Worm (Caenorhabditis elegans) whole organism, L4 larva: Measurements from ENCODE around the gene srh-139.

Source experiments
- T20F7.1 ChIP-seq: fragments of 200-800 bp; sonication (Bioruptor generic); optimal IDR thresholded peaks from 2 replicates; lab custom pipeline; 2018; ENCODE audit warnings: mild to moderate bottlenecking, missing genetic modification characterization, missing compliant biosample characterization
- Y48G9A.11 ChIP-seq: fragments of 200-800 bp; sonication (Bioruptor generic); IDR thresholded peaks from 2 replicates; pipeline ENCODE4 v1.3.6; 2022; ENCODE audit warnings: missing genetic modification reagents, missing genetic modification characterization, missing compliant biosample characterization
- Y5F2A.4 ChIP-seq: fragments of 200-800 bp; sonication (Bioruptor generic); optimal IDR thresholded peaks from 2 replicates; lab custom pipeline; 2018; ENCODE audit warnings: mild to moderate bottlenecking, missing genetic modification characterization, missing compliant biosample characterization
- aha-1 ChIP-seq: fragments of 150-350 bp; peaks from one replicate; lab custom pipeline; 2014; ENCODE audit warnings: missing biosample characterization, missing genetic modification characterization
- aly-2 ChIP-seq: sonication (generic microtip); optimal IDR thresholded peaks from 2 replicates; lab custom pipeline; 2018; ENCODE audit warnings: missing biosample characterization, missing genetic modification characterization
- ama-1 ChIP-seq: fragments of 150-350 bp; optimal IDR thresholded peaks from 2 replicates; lab custom pipeline; 2014; ENCODE audit warnings: inconsistent platforms, mixed read lengths
- ceh-20 ChIP-seq: fragments of 200-800 bp; sonication (Bioruptor generic); IDR thresholded peaks from 2 replicates; pipeline ENCODE4 v1.3.6; 2022; ENCODE audit warnings: missing genetic modification reagents, missing genetic modification characterization, missing compliant biosample characterization
- ceh-32 ChIP-seq: sonication (generic microtip); optimal IDR thresholded peaks from 2 replicates; lab custom pipeline; 2016; ENCODE audit warnings: mild to moderate bottlenecking, missing genetic modification characterization, missing compliant biosample characterization; ENCODE audit not compliant: poor library complexity
- ctbp-1 ChIP-seq: fragments of 200-800 bp; sonication (Bioruptor generic); IDR thresholded peaks from 2 replicates; pipeline ENCODE4 v1.3.6; 2022; ENCODE audit warnings: missing genetic modification reagents, missing genetic modification characterization, missing compliant biosample characterization
- daf-19 ChIP-seq: fragments of 200-800 bp; sonication (Bioruptor generic); conservative IDR thresholded peaks from 2 replicates; pipeline ENCODE4 v1.3.6; 2022; ENCODE audit warnings: missing genetic modification characterization, missing compliant biosample characterization
- dmd-6 ChIP-seq: fragments of 200-800 bp; sonication (Bioruptor generic); IDR thresholded peaks from 2 replicates; pipeline ENCODE4 v1.3.6; 2022; ENCODE audit warnings: missing genetic modification reagents, missing genetic modification characterization, missing compliant biosample characterization
- dve-1 ChIP-seq: sonication (generic microtip); optimal IDR thresholded peaks from 2 replicates; lab custom pipeline; 2017; ENCODE audit warnings: antibody characterized with exemption, mild to moderate bottlenecking, missing genetic modification characterization, missing compliant biosample characterization; ENCODE audit not compliant: insufficient read depth
- egl-43 ChIP-seq: fragments of 200-800 bp; sonication (Bioruptor generic); IDR thresholded peaks from 2 replicates; pipeline ENCODE4 v1.3.6; 2022; ENCODE audit warnings: missing genetic modification reagents, missing genetic modification characterization, missing compliant biosample characterization
- fos-1 ChIP-seq: fragments of 150-350 bp; optimal IDR thresholded peaks from 2 replicates; lab custom pipeline; 2014; ENCODE audit warnings: missing biosample characterization, missing genetic modification characterization
- lim-7 ChIP-seq: fragments of 200-800 bp; sonication (Bioruptor generic); IDR thresholded peaks from 2 replicates; pipeline ENCODE4 v1.3.6; 2022; ENCODE audit warnings: missing genetic modification characterization, missing compliant biosample characterization
- lin-1 ChIP-seq: fragments of 200-800 bp; sonication (Bioruptor generic); IDR thresholded peaks from 2 replicates; pipeline ENCODE4 v1.3.6; 2022; ENCODE audit warnings: missing genetic modification reagents, missing genetic modification characterization, missing compliant biosample characterization
- lin-39 ChIP-seq: fragments of 150-350 bp; optimal IDR thresholded peaks from 2 replicates; lab custom pipeline; 2014; ENCODE audit warnings: missing biosample characterization, missing genetic modification reagents, missing genetic modification characterization
- mep-1 ChIP-seq: fragments of 150-350 bp; sonication (generic microtip); optimal IDR thresholded peaks from 3 replicates; lab custom pipeline; 2014; ENCODE audit warnings: missing biosample characterization, missing genetic modification characterization
- mes-2 ChIP-seq: sonication (generic microtip); optimal IDR thresholded peaks from 2 replicates; lab custom pipeline; 2016; ENCODE audit warnings: missing genotype, mild to moderate bottlenecking, missing genetic modification characterization, missing compliant biosample characterization; ENCODE audit not compliant: poor library complexity, severe bottlenecking
- nhr-10 ChIP-seq: fragments of 150-350 bp; optimal IDR thresholded peaks from 2 replicates; lab custom pipeline; 2014; ENCODE audit warnings: missing biosample characterization, missing genetic modification characterization
- nhr-11 ChIP-seq: fragments of 150-350 bp; optimal IDR thresholded peaks from 2 replicates; lab custom pipeline; 2014; ENCODE audit warnings: missing biosample characterization, missing genetic modification characterization
- nhr-237 ChIP-seq: sonication (generic microtip); optimal IDR thresholded peaks from 2 replicates; lab custom pipeline; 2017; ENCODE audit warnings: missing biosample characterization, missing genetic modification characterization
- nhr-42 ChIP-seq: fragments of 200-800 bp; sonication (Bioruptor generic); IDR thresholded peaks from 2 replicates; pipeline ENCODE4 v1.3.6; 2022; ENCODE audit warnings: missing genetic modification characterization, missing compliant biosample characterization
- nhr-6 ChIP-seq: fragments of 150-350 bp; optimal IDR thresholded peaks from 2 replicates; lab custom pipeline; 2014; ENCODE audit warnings: missing biosample characterization, missing genetic modification characterization
- nhr-77 ChIP-seq: fragments of 150-350 bp; optimal IDR thresholded peaks from 2 replicates; lab custom pipeline; 2014; ENCODE audit warnings: missing biosample characterization, missing genetic modification characterization
- php-3 ChIP-seq: fragments of 200-800 bp; sonication (Bioruptor generic); IDR thresholded peaks from 2 replicates; pipeline ENCODE4 v1.3.6; 2022; ENCODE audit warnings: missing genetic modification reagents, missing genetic modification characterization, missing compliant biosample characterization
- sdz-12 ChIP-seq: fragments of 200-800 bp; sonication (Bioruptor generic); optimal IDR thresholded peaks from 2 replicates; lab custom pipeline; 2018; ENCODE audit warnings: mild to moderate bottlenecking, missing genetic modification characterization, missing compliant biosample characterization
- set-16 ChIP-seq: fragments of 200-800 bp; sonication (Bioruptor generic); IDR thresholded peaks from 2 replicates; pipeline ENCODE4 v1.3.6; 2022; ENCODE audit warnings: missing genetic modification reagents, missing genetic modification characterization, missing compliant biosample characterization
- skn-1 ChIP-seq: fragments of 150-350 bp; optimal IDR thresholded peaks from 2 replicates; lab custom pipeline; 2014; ENCODE audit warnings: missing biosample characterization, missing genetic modification characterization
- spr-1 ChIP-seq: sonication (generic microtip); optimal IDR thresholded peaks from 2 replicates; lab custom pipeline; 2016; ENCODE audit warnings: mild to moderate bottlenecking, missing genetic modification characterization, missing compliant biosample characterization
- unc-130 ChIP-seq: sonication (generic microtip); optimal IDR thresholded peaks from 2 replicates; lab custom pipeline; 2016; ENCODE audit warnings: missing genetic modification reagents, missing genetic modification characterization, missing compliant biosample characterization
- unc-62 ChIP-seq, 3 experiments: fragments of 150-350 bp in 1 of 3; sonication (generic microtip); optimal IDR thresholded peaks in 2 of 3; peaks in 1 of 3; 1 replicate in 1 of 3; 2 replicates in 2 of 3; lab custom pipeline; 2014 to 2017; ENCODE audit warnings: missing biosample characterization in 3 of 3, missing genetic modification characterization in 3 of 3, missing genetic modification reagents in 3 of 3, missing genotype in 1 of 3
- vab-7 ChIP-seq: fragments of 200-800 bp; sonication (Bioruptor generic); IDR thresholded peaks from 2 replicates; pipeline ENCODE4 v1.3.6; 2022; ENCODE audit warnings: missing genetic modification reagents, missing genetic modification characterization, missing compliant biosample characterization
- zag-1 ChIP-seq: fragments of 150-350 bp; optimal IDR thresholded peaks from 2 replicates; lab custom pipeline; 2014; ENCODE audit warnings: missing biosample characterization, missing genetic modification characterization
- zip-2 ChIP-seq: fragments of 150-350 bp; optimal IDR thresholded peaks from 2 replicates; lab custom pipeline; 2014; ENCODE audit warnings: missing biosample characterization, missing genetic modification characterization

The srh-139 gene

ce11 chrV:16467840-16468239 lies 15.9 kb upstream of the srh-139 start, which contains the start of gene sru-44:
Gene sru-44 (minus strand): TSS chrV:16467940.
- no peak for TF ChIP-seq zip-2 (tag; lab: Kevin White, UChicago)
- TF ChIP-seq unc-62 (GFP tag; optimal IDR thresholded peaks at IDR 0.05 in 1 of 2; lab: Kevin White, UChicago): peak in 1 of 2 experiments; percentile 28
- no peak for TF ChIP-seq unc-62 (tag; optimal IDR thresholded peaks at IDR 0.05; lab: Kevin White, UChicago)
- no peak for TF ChIP-seq zag-1

ce11 chrV:16470916-16471315 lies 12.9 kb upstream of the srh-139 start, which contains the start of gene srh-138:
Gene srh-138 (minus strand): TSS chrV:16471016.
- TF ChIP-seq egl-43 (GFP tag; lab: Robert Waterston, UW) (no peak), mep-1 (tag; lab: Kevin White, UChicago) (no peak), T20F7.1 (GFP tag; lab: Kevin White, UChicago) (no peak), nhr-6 (tag; lab: Kevin White, UChicago) (no peak), aly-2 (tag; lab: Kevin White, UChicago) (no peak), lin-1 (GFP tag; lab: Robert Waterston, UW) (no peak), unc-130 (GFP tag; lab: Kevin White, UChicago) (no peak), daf-19 (GFP tag; lab: Robert Waterston, UW) (no peak), fos-1 (tag; lab: Kevin White, UChicago) (no peak), ceh-20 (GFP tag; lab: Robert Waterston, UW) (no peak), Y48G9A.11 (no peak)

DNA sequence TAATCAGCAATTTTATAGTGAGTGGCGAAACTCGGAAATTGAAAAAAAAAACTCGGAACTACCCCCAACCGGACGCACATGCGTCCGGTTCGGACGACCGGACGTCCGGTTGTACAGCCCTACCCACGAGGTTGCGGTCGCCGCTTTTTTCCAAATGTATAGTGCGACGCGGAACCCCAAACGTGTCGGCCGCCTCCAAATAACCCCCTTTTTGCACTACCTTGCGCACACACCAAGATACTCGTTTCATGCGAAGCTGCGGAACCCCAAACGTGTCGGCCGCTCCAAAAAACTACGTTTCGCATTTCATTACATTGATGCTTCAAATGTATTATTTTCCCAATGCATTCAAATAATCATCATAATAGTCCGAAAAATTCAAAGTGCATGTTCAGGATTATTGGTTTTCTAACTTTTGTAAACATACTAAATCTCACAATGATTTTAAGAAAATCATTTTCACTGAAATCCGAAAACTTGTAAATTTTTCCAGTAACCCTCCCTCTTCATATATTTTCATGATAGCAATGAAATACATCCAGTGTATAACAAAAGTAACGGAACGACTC lies 11.7 kb upstream of the srh-139 start, which contains the start of gene srw-35:
Gene srw-35, plus strand, starts transcription at position 519 of the 569 bp plus-strand sequence.
- TF ChIP-seq nhr-10 (tag; lab: Kevin White, UChicago): no peak
- no peak for TF ChIP-seq zag-1
- TF ChIP-seq set-16 (GFP tag; lab: Robert Waterston, UW): no peak; the same call in 1 of the 2 replicates
- TF ChIP-seq php-3 (GFP tag; lab: Robert Waterston, UW): 0 out of 2 replicates have a peak, but pooled peaks have one; percentile 19
- TF ChIP-seq ceh-32 (tag; lab: Kevin White, UChicago): no peak
- no peak for TF ChIP-seq nhr-42 (GFP tag; lab: Robert Waterston, UW)
- TF ChIP-seq, all 104 proteins: peak for 1

- TF ChIP-seq vab-7 (GFP tag; lab: Robert Waterston, UW) (peak; percentile 41; the same call in 1 of the 2 replicates), lim-7 (GFP tag; lab: Robert Waterston, UW) (peak; percentile 59; the same call in 1 of the 2 replicates), dmd-6 (GFP tag; lab: Robert Waterston, UW) (0 out of 2 replicates have a peak, but pooled peaks have one; percentile 20)
Measured at ce11 chrV:16474686-16475085, 9.1 kb upstream of the srh-139 start.

ce11 chrV:16479275-16479674 lies 4.5 kb upstream of the srh-139 start, which contains the start of gene T08G3.11:
Gene T08G3.11 (minus strand): TSS chrV:16479375.
- TF ChIP-seq unc-62 (GFP tag; optimal IDR thresholded peaks at IDR 0.05 in 1 of 2; lab: Kevin White, UChicago) (peak in 1 of 2 experiments; percentile 67), unc-62 (tag; optimal IDR thresholded peaks at IDR 0.05; lab: Kevin White, UChicago) (no peak), ctbp-1 (GFP tag; lab: Robert Waterston, UW) (no peak)

DNA sequence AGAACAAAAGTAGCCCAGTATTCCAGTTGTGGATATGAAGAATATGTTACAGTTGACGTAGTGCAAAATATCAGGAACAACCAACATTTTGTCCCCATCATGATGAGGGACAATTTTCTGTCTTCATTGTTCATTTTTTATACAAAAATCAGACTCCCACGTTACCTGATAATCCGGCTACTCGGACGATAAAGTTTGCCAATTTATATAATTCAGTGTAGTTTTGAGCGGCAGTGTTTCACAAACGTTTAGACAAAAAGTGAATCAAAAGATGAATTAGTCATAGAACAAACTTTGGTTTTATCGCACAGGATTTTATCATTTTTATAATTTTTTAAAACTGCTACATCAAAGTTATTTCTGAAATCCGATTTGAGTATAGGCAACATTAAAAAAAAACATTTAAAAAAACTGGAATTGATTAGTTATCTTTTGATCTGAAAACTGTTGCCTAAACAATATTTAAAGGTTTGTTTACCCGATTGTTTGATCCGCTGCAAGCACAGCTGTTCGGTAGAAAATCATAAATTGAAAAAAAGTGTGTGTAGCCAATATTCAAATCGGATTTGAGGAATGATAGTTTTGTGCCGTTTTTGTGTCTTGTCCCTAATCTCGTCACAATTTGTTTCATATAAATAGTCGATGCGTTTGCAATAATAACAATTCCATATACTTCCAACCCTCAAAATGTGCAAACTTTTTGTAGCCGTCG lies 2.7 kb upstream of the srh-139 start, which contains the start of the genes F57E7.4 and spig-6:
Gene F57E7.4, minus strand, starts transcription at position 101 of the 712 bp plus-strand sequence.
Gene spig-6, plus strand, starts transcription at position 662 of the 712 bp plus-strand sequence.
- TF ChIP-seq spr-1 (tag; lab: Kevin White, UChicago): no peak
- TF ChIP-seq unc-62 (GFP tag; optimal IDR thresholded peaks at IDR 0.05 in 1 of 2; lab: Kevin White, UChicago): peak in 1 of 2 experiments; percentile 68
- no peak for TF ChIP-seq unc-62 (tag; optimal IDR thresholded peaks at IDR 0.05; lab: Kevin White, UChicago)

ce11 chrV:16483044-16483443 lies 737 bp upstream of the srh-139 start, which contains the start of gene F57E7.2:
Gene F57E7.2 (minus strand): TSS chrV:16483144.
- TF ChIP-seq ama-1 (lab: Kevin White, UChicago): no peak
- TF ChIP-seq mes-2 (tag; lab: Kevin White, UChicago): no peak
- TF ChIP-seq sdz-12 (GFP tag; lab: Kevin White, UChicago): no peak
- no peak for TF ChIP-seq nhr-237 (tag; lab: Kevin White, UChicago)
- TF ChIP-seq set-16 (GFP tag; lab: Robert Waterston, UW): no peak
- TF ChIP-seq skn-1 (tag; lab: Kevin White, UChicago): no peak
- no peak for TF ChIP-seq nhr-11 (tag; lab: Kevin White, UChicago)
- TF ChIP-seq Y5F2A.4: no peak
- TF ChIP-seq dve-1 (tag; lab: Kevin White, UChicago): no peak
- no peak for TF ChIP-seq aha-1 (tag; lab: Kevin White, UChicago)
- TF ChIP-seq unc-130 (GFP tag; lab: Kevin White, UChicago): no peak
- no peak for TF ChIP-seq nhr-77 (tag; lab: Kevin White, UChicago)
- no peak for TF ChIP-seq zip-2 (tag; lab: Kevin White, UChicago)
- TF ChIP-seq lin-39: no peak
